Worm (Caenorhabditis elegans) whole organism, L1 larva: ENCODE data around the gene jamp-1.

Experiments
- C04F5.9 ChIP-seq: sonication (generic microtip); optimal IDR thresholded peaks from 2 replicates; lab custom pipeline; 2016; ENCODE audit warnings: missing genetic modification characterization, missing compliant biosample characterization
- C16A3.4 ChIP-seq: fragments of 150-350 bp; optimal IDR thresholded peaks from 2 replicates; lab custom pipeline; 2014; ENCODE audit warnings: missing biosample characterization, missing genetic modification characterization
- C34B4.2 ChIP-seq: sonication (generic microtip); optimal IDR thresholded peaks from 2 replicates; lab custom pipeline; 2017; ENCODE audit warnings: mild to moderate bottlenecking, missing genetic modification characterization, missing compliant biosample characterization
- F16B12.6 ChIP-seq: fragments of 150-350 bp; optimal IDR thresholded peaks from 2 replicates; lab custom pipeline; 2014; ENCODE audit warnings: missing biosample characterization, missing genetic modification characterization
- Y116A8C.19 ChIP-seq: sonication (generic microtip); optimal IDR thresholded peaks from 2 replicates; lab custom pipeline; 2016; ENCODE audit warnings: missing compliant biosample characterization, missing genetic modification characterization, borderline replicate concordance
- aha-1 ChIP-seq: fragments of 150-350 bp; optimal IDR thresholded peaks from 2 replicates; lab custom pipeline; 2014; ENCODE audit warnings: missing biosample characterization, missing genetic modification characterization
- alr-1 ChIP-seq: fragments of 200-800 bp; sonication (Bioruptor generic); optimal IDR thresholded peaks from 2 replicates; lab custom pipeline; 2018; ENCODE audit warnings: borderline replicate concordance, mild to moderate bottlenecking, missing genetic modification characterization, missing compliant biosample characterization
- aly-2 ChIP-seq: fragments of 150-350 bp; optimal IDR thresholded peaks from 2 replicates; lab custom pipeline; 2014; ENCODE audit warnings: missing biosample characterization, missing genetic modification characterization
- blmp-1 ChIP-seq: fragments of 150-350 bp; optimal IDR thresholded peaks from 2 replicates; lab custom pipeline; 2014; ENCODE audit warnings: missing biosample characterization, missing genetic modification characterization
- ceh-8 ChIP-seq: fragments of 200-800 bp; sonication (Bioruptor generic); optimal IDR thresholded peaks from 2 replicates; lab custom pipeline; 2018; ENCODE audit warnings: mild to moderate bottlenecking, missing genetic modification characterization, moderate library complexity, missing compliant biosample characterization
- ceh-82 ChIP-seq, 3 experiments: fragments of 150-350 bp in 1 of 3; sonication (generic microtip) in 2 of 3; optimal IDR thresholded peaks; 2 replicates each; lab custom pipeline; 2014 to 2017; ENCODE audit warnings: missing biosample characterization in 3 of 3, missing genetic modification characterization in 3 of 3
- ceh-90 ChIP-seq: sonication (generic microtip); optimal IDR thresholded peaks from 2 replicates; lab custom pipeline; 2016; ENCODE audit warnings: missing genetic modification characterization, missing compliant biosample characterization
- efl-1 ChIP-seq, 4 experiments: fragments of 150-350 bp; optimal IDR thresholded peaks in 3 of 4; peaks in 1 of 4; 1 replicate in 1 of 4; 2 replicates in 3 of 4; lab custom pipeline; 2014; ENCODE audit warnings: missing biosample characterization in 2 of 4, missing genetic modification characterization in 2 of 4, missing genetic modification reagents in 2 of 4
- egl-13 ChIP-seq: sonication (generic microtip); optimal IDR thresholded peaks from 2 replicates; lab custom pipeline; 2016; ENCODE audit warnings: missing genotype, missing genetic modification reagents, missing genetic modification characterization, missing compliant biosample characterization
- elt-2 ChIP-seq: sonication (generic microtip); optimal IDR thresholded peaks from 2 replicates; lab custom pipeline; 2016; ENCODE audit warnings: missing genetic modification characterization, mild to moderate bottlenecking, inconsistent platforms, missing compliant biosample characterization, missing genetic modification reagents
- ets-5 ChIP-seq: fragments of 200-800 bp; sonication (Bioruptor generic); IDR thresholded peaks from 2 replicates; pipeline ENCODE4 v1.3.6; 2022; ENCODE audit warnings: missing genetic modification characterization, missing compliant biosample characterization
- fos-1 ChIP-seq: fragments of 150-350 bp; optimal IDR thresholded peaks from 2 replicates; lab custom pipeline; 2014; ENCODE audit warnings: missing biosample characterization, missing genetic modification characterization
- hlh-4 ChIP-seq: sonication (generic microtip); optimal IDR thresholded peaks from 2 replicates; lab custom pipeline; 2016; ENCODE audit warnings: mild to moderate bottlenecking, missing genetic modification characterization, missing compliant biosample characterization
- hpl-2 ChIP-seq: fragments of 150-350 bp; optimal IDR thresholded peaks from 2 replicates; lab custom pipeline; 2014; ENCODE audit warnings: missing biosample characterization, missing genetic modification reagents, missing genetic modification characterization
- jun-1 ChIP-seq: fragments of 150-350 bp; optimal IDR thresholded peaks from 2 replicates; lab custom pipeline; 2014; ENCODE audit warnings: missing biosample characterization, missing genetic modification reagents, missing genetic modification characterization
- lin-13 ChIP-seq: fragments of 150-350 bp; optimal IDR thresholded peaks from 2 replicates; lab custom pipeline; 2014; ENCODE audit warnings: missing biosample characterization, missing genetic modification reagents, missing genetic modification characterization
- lin-15B ChIP-seq: fragments of 150-350 bp; sonication (generic microtip); optimal IDR thresholded peaks from 3 replicates; lab custom pipeline; 2014; ENCODE audit warnings: missing biosample characterization, missing genetic modification characterization
- lin-39 ChIP-seq: fragments of 150-350 bp; optimal IDR thresholded peaks from 2 replicates; lab custom pipeline; 2014; ENCODE audit warnings: missing biosample characterization, missing genetic modification reagents, missing genetic modification characterization
- lir-3 ChIP-seq: sonication (generic microtip); optimal IDR thresholded peaks from 2 replicates; lab custom pipeline; 2016; ENCODE audit warnings: mild to moderate bottlenecking, missing genetic modification characterization, moderate library complexity, missing compliant biosample characterization; ENCODE audit not compliant: poor library complexity
- lsy-2 ChIP-seq, 2 experiments: fragments of 150-350 bp; optimal IDR thresholded peaks; 2 replicates each; lab custom pipeline; 2014; ENCODE audit warnings: missing biosample characterization in 2 of 2, missing genetic modification characterization in 2 of 2
- mdl-1 ChIP-seq, 2 experiments: fragments of 150-350 bp; optimal IDR thresholded peaks; 2 replicates each; lab custom pipeline; 2014 to 2017; ENCODE audit warnings: missing biosample characterization in 2 of 2, missing genetic modification characterization in 2 of 2, inconsistent platforms in 1 of 2
- mef-2 ChIP-seq: fragments of 150-350 bp; optimal IDR thresholded peaks from 2 replicates; lab custom pipeline; 2014; ENCODE audit warnings: missing biosample characterization, missing genetic modification characterization
- mep-1 ChIP-seq: fragments of 150-350 bp; optimal IDR thresholded peaks from 2 replicates; lab custom pipeline; 2014; ENCODE audit warnings: missing biosample characterization, missing genetic modification characterization
- nhr-19 ChIP-seq: fragments of 200-800 bp; sonication (Bioruptor generic); conservative IDR thresholded peaks from 2 replicates; pipeline ENCODE4 v1.3.6; 2022; ENCODE audit warnings: missing genetic modification characterization, missing compliant biosample characterization
- nhr-28 ChIP-seq: fragments of 150-350 bp; optimal IDR thresholded peaks from 2 replicates; lab custom pipeline; 2014; ENCODE audit warnings: missing biosample characterization, missing genetic modification characterization
- nhr-47 ChIP-seq: sonication (generic microtip); optimal IDR thresholded peaks from 2 replicates; lab custom pipeline; 2016; ENCODE audit warnings: mild to moderate bottlenecking, missing genetic modification characterization, moderate library complexity, missing compliant biosample characterization
- nhr-77 ChIP-seq: fragments of 150-350 bp; optimal IDR thresholded peaks from 2 replicates; lab custom pipeline; 2014; ENCODE audit warnings: missing biosample characterization, missing genetic modification characterization
- nhr-90 ChIP-seq: sonication (generic microtip); optimal IDR thresholded peaks from 2 replicates; lab custom pipeline; 2016; ENCODE audit warnings: mild to moderate bottlenecking, missing genetic modification characterization, missing compliant biosample characterization; ENCODE audit not compliant: poor library complexity
- rnt-1 ChIP-seq: sonication (generic microtip); optimal IDR thresholded peaks from 2 replicates; lab custom pipeline; 2016; ENCODE audit warnings: mild to moderate bottlenecking, missing genetic modification characterization, moderate library complexity, missing compliant biosample characterization
- skn-1 ChIP-seq: fragments of 150-350 bp; optimal IDR thresholded peaks from 2 replicates; lab custom pipeline; 2014; ENCODE audit warnings: missing biosample characterization, missing genetic modification characterization
- sox-4 ChIP-seq: sonication (generic microtip); optimal IDR thresholded peaks from 2 replicates; lab custom pipeline; 2016; ENCODE audit warnings: missing genetic modification characterization, missing compliant biosample characterization
- sup-37 ChIP-seq: fragments of 200-800 bp; sonication (Bioruptor generic); optimal IDR thresholded peaks from 2 replicates; lab custom pipeline; 2018; ENCODE audit warnings: mild to moderate bottlenecking, missing genetic modification characterization, missing compliant biosample characterization
- swsn-7 ChIP-seq: sonication (generic microtip); optimal IDR thresholded peaks from 2 replicates; lab custom pipeline; 2016; ENCODE audit warnings: missing genetic modification characterization, missing compliant biosample characterization
- tbx-2 ChIP-seq: sonication (generic microtip); optimal IDR thresholded peaks from 2 replicates; lab custom pipeline; 2016; ENCODE audit warnings: missing genetic modification characterization, missing compliant biosample characterization
- tlp-1 ChIP-seq: fragments of 150-350 bp; optimal IDR thresholded peaks from 2 replicates; lab custom pipeline; 2014; ENCODE audit warnings: missing biosample characterization, missing genetic modification characterization
- unc-130 ChIP-seq: fragments of 150-350 bp; optimal IDR thresholded peaks from 2 replicates; lab custom pipeline; 2017; ENCODE audit warnings: missing biosample characterization, missing genetic modification characterization, inconsistent platforms
- unc-30 ChIP-seq: sonication (generic microtip); optimal IDR thresholded peaks from 2 replicates; lab custom pipeline; 2017; ENCODE audit warnings: missing biosample characterization, missing genetic modification characterization
- unc-62 ChIP-seq: fragments of 150-350 bp; optimal IDR thresholded peaks from 2 replicates; lab custom pipeline; 2014; ENCODE audit warnings: missing biosample characterization, missing genetic modification reagents, missing genetic modification characterization
- unc-98 ChIP-seq: fragments of 200-800 bp; sonication (Bioruptor generic); IDR thresholded peaks from 2 replicates; pipeline ENCODE4 v1.3.6; 2022; ENCODE audit warnings: missing genetic modification characterization, missing compliant biosample characterization
- vab-15 ChIP-seq: sonication (generic microtip); optimal IDR thresholded peaks from 2 replicates; lab custom pipeline; 2017; ENCODE audit warnings: missing genotype, mild to moderate bottlenecking, missing genetic modification characterization, missing compliant biosample characterization
- xbp-1 ChIP-seq: sonication (generic microtip); optimal IDR thresholded peaks from 2 replicates; lab custom pipeline; 2016; ENCODE audit warnings: missing genetic modification characterization, missing compliant biosample characterization
- zag-1 ChIP-seq: fragments of 150-350 bp; optimal IDR thresholded peaks from 2 replicates; lab custom pipeline; 2014; ENCODE audit warnings: missing biosample characterization, missing genetic modification characterization
- ztf-11 ChIP-seq, 2 experiments: sonication (generic microtip); optimal IDR thresholded peaks; 2 replicates each; lab custom pipeline; 2016 to 2017; ENCODE audit warnings: missing genetic modification characterization in 2 of 2, missing biosample characterization in 1 of 2, missing compliant biosample characterization in 1 of 2

The jamp-1 gene

DNA sequence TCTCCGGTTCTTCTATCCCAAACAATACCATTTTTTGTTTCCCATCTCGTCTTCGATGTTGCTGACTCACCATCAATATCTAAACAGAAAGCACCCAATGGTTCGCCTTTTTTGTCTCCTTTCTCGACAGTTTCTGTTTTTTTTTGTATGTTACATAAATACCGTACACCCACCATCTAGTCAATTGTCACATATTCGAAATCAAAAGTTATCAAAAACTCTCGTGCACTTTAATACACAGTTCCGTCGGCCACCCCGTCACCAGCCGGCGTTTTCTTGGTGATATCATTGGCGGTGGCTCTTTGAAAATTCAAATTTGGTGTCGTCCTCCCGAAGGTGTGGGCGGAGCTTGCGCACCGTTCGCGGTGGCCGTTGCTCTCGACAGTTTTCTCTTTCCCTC lies 43.1 kb downstream of the jamp-1 start:
- TF ChIP-seq lsy-2 (tag; optimal IDR thresholded peaks at IDR 0.05; lab: Kevin White, UChicago) (no peak), efl-1 (optimal IDR thresholded peaks at IDR 0.05; lab: Kevin White, UChicago) (no peak), efl-1 (GFP tag; optimal IDR thresholded peaks at IDR 0.05 in 1 of 2; lab: Kevin White, UChicago) (peak in 1 of 2 experiments; percentile 0)

- TF ChIP-seq alr-1 (no peak), ceh-82 (tag; optimal IDR thresholded peaks at IDR 0.05; lab: Kevin White, UChicago) (no peak), unc-30 (tag; lab: Kevin White, UChicago) (no peak), hlh-4 (tag; lab: Kevin White, UChicago) (peak; percentile 89), egl-13 (tag; lab: Kevin White, UChicago) (no peak), hpl-2 (GFP tag; lab: Kevin White, UChicago) (no peak)
These were observed 47.8 kb downstream of the jamp-1 start, which contains the start of gene fos-1 for ce11 chrV:6003301-6003700. Gene fos-1 (plus strand): TSS chrV:6003601.

- TF ChIP-seq ceh-90 (tag; lab: Kevin White, UChicago) (no peak), lin-39 (peak; percentile 79), ets-5 (GFP tag; lab: Robert Waterston, UW) (no peak), C34B4.2 (tag; lab: Kevin White, UChicago) (no peak), C04F5.9 (peak; percentile 49), lin-13 (peak; percentile 82), lin-15B (tag; lab: Kevin White, UChicago) (no peak), mef-2 (peak; percentile 80), nhr-47 (tag; lab: Kevin White, UChicago) (peak; percentile 95), elt-2 (peak; percentile 97), rnt-1 (tag; lab: Kevin White, UChicago) (peak; percentile 81), nhr-90 (tag; lab: Kevin White, UChicago) (peak; percentile 93), aha-1 (tag; lab: Kevin White, UChicago) (peak; percentile 37), tbx-2 (peak; percentile 93), vab-15 (tag; lab: Kevin White, UChicago) (no peak), zag-1 (tag; lab: Kevin White, UChicago) (no peak), hpl-2 (GFP tag; lab: Kevin White, UChicago) (peak; percentile 73), aly-2 (peak; percentile 60), Y116A8C.19 (tag; lab: Kevin White, UChicago) (no peak), unc-62 (GFP tag; lab: Kevin White, UChicago) (no peak), jun-1 (tag; lab: Kevin White, UChicago) (peak; percentile 95), mep-1 (peak; percentile 93), tlp-1 (tag; lab: Kevin White, UChicago) (no peak), swsn-7 (tag; lab: Kevin White, UChicago) (peak; percentile 94), nhr-19 (peak; percentile 91), ztf-11 (tag; optimal IDR thresholded peaks at IDR 0.05; lab: Kevin White, UChicago) (no peak), lsy-2 (tag; optimal IDR thresholded peaks at IDR 0.05; lab: Kevin White, UChicago) (peak; percentile 84 to 92), C16A3.4 (peak; percentile 87), unc-30 (tag; lab: Kevin White, UChicago) (no peak), lir-3 (peak; percentile 83), fos-1 (tag; lab: Kevin White, UChicago) (no peak), mdl-1 (tag; optimal IDR thresholded peaks at IDR 0.05; lab: Kevin White, UChicago) (peak; percentile 15 to 97), xbp-1 (tag; lab: Kevin White, UChicago) (peak; percentile 91), skn-1 (tag; lab: Kevin White, UChicago) (peak; percentile 85), blmp-1 (tag; lab: Kevin White, UChicago) (peak; percentile 99), alr-1 (no peak), nhr-28 (tag; lab: Kevin White, UChicago) (no peak), unc-98 (GFP tag; lab: Robert Waterston, UW) (no peak), sox-4 (tag; lab: Kevin White, UChicago) (peak; percentile 70), nhr-77 (tag; lab: Kevin White, UChicago) (peak; percentile 97), ceh-8 (peak; percentile 75), F16B12.6 (tag; lab: Kevin White, UChicago) (peak; percentile 12), sup-37 (peak; percentile 73), unc-130 (peak; percentile 27)
These were observed 50.7 kb downstream of the jamp-1 start for ce11 chrV:6000368-6000802.
